ENCODE assay signal across 4 fruit fly cellular contexts in the genomic region with DNA sequence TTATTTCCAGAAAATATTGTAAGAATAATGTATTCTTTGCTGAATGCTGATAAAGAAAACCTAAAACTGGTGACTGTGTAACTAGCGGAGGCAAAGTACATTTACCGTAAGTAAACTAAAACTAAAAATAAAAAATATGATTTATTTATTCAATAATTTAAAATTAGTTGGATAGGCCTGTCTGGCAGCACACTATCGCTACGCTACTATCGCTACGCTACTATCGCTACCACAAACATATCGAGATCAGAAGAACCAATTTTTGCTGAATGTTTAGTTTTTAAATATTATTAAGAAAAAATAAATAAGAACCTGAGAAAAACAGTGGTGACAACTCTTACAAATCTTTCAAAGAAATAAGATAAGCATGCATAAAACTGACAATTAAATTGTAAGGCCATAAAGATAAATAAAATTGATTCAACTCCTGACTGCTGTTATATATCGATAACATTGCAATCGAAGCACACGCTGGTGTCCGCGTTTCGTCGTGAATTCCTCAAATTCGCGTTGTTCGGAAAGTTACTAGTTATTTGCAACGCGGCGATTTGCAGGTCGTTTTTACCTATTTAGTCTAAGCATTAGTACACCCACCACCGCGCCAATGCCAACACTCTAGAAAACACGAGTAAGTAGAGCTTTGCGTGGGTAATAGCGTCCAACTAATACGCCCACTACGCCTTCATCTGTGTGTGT.
TF ChIP-seq lines count a peak whose summit lies in the region.

Gene Wdr33 (plus strand): TSS at position 438 of the 696 bp plus-strand sequence.

TF ChIP-seq in whole organism, adult, 20 proteins besides CTCF, POLR2A, EP300 and RAD21 (continued from another document):
- TF ChIP-seq cnc (optimal IDR thresholded peaks at IDR 0.05; lab: Kevin White, UChicago) (no peak), pad (GFP tag; optimal IDR thresholded peaks at IDR 0.05; lab: Kevin White, UChicago) (peak; percentile 24), kay (GFP tag; lab: Kevin White, UChicago; ENCODE audit: borderline replicate concordance) (no peak)

TF ChIP-seq in whole organism, embryonic, 481 proteins besides CTCF, POLR2A, EP300 and RAD21 (continued from another document and continues in another):
- TF ChIP-seq kah (GFP tag; optimal IDR thresholded peaks at IDR 0.05; lab: Kevin White, UChicago) (no peak), CG5245 (GFP tag; optimal IDR thresholded peaks at IDR 0.05; lab: Kevin White, UChicago) (no peak), BEAF-32 (GFP tag; optimal IDR thresholded peaks at IDR 0.05; lab: Kevin White, UChicago) (peak; percentile 82), Hr51 (GFP tag; optimal IDR thresholded peaks at IDR 0.05; lab: Kevin White, UChicago) (no peak), Bteb2 (GFP tag; optimal IDR thresholded peaks at IDR 0.05; lab: Kevin White, UChicago) (peak; percentile 15), CG13123 (GFP tag; optimal IDR thresholded peaks at IDR 0.05; lab: Kevin White, UChicago) (no peak), Xbp1 (GFP tag; optimal IDR thresholded peaks at IDR 0.05; lab: Kevin White, UChicago) (peak; percentile 52), CG34224 (GFP tag; IDR thresholded peaks at IDR 0.05; lab: Robert Waterston, UW; ENCODE audit: partially characterized antibody) (peak; percentile 82), Atf6 (GFP tag; IDR thresholded peaks at IDR 0.05; lab: Robert Waterston, UW) (no peak), CG9817 (tag; optimal IDR thresholded peaks at IDR 0.05; lab: Kevin White, UChicago) (peak; percentile 50), NFAT (GFP tag; IDR thresholded peaks at IDR 0.05; lab: Robert Waterston, UW) (0 out of 2 replicates have a peak, but pooled peaks have one; percentile 8), unpg (GFP tag; optimal IDR thresholded peaks at IDR 0.05; lab: Kevin White, UChicago) (peak; percentile 31), tin (GFP tag; optimal IDR thresholded peaks at IDR 0.05; lab: Kevin White, UChicago) (peak; percentile 8), CG33213 (GFP tag; optimal IDR thresholded peaks at IDR 0.05; lab: Kevin White, UChicago) (no peak), BtbVII (GFP tag; optimal IDR thresholded peaks at IDR 0.05; lab: Kevin White, UChicago) (peak; percentile 27), B-H2 (GFP tag; optimal IDR thresholded peaks at IDR 0.05; lab: Kevin White, UChicago) (no peak), eyg (GFP tag; optimal IDR thresholded peaks at IDR 0.05; lab: Kevin White, UChicago) (no peak), CG11695 (GFP tag; IDR thresholded peaks at IDR 0.05; lab: Robert Waterston, UW) (no peak), fd64A (GFP tag; optimal IDR thresholded peaks at IDR 0.05; lab: Kevin White, UChicago) (no peak), lmd (GFP tag; IDR thresholded peaks at IDR 0.05; lab: Robert Waterston, UW) (peak; percentile 53), lbe (GFP tag; optimal IDR thresholded peaks at IDR 0.05; lab: Kevin White, UChicago) (no peak), CG4730 (GFP tag; IDR thresholded peaks at IDR 0.05; lab: Robert Waterston, UW) (no peak), CG11093 (GFP tag; IDR thresholded peaks at IDR 0.05; lab: Robert Waterston, UW) (no peak), CG10543 (GFP tag; optimal IDR thresholded peaks at IDR 0.05; lab: Kevin White, UChicago) (no peak), CG8944 (GFP tag; optimal IDR thresholded peaks at IDR 0.05; lab: Kevin White, UChicago) (no peak), CkIIα-i1 (GFP tag; IDR thresholded peaks at IDR 0.05; lab: Robert Waterston, UW) (no peak), bsh (GFP tag; optimal IDR thresholded peaks at IDR 0.05; lab: Kevin White, UChicago) (no peak), dm (GFP tag; optimal IDR thresholded peaks at IDR 0.05; lab: Kevin White, UChicago) (peak; percentile 6), Lhr (GFP tag; optimal IDR thresholded peaks at IDR 0.05; lab: Kevin White, UChicago) (peak; percentile 20), Camta (GFP tag; optimal IDR thresholded peaks at IDR 0.05; lab: Kevin White, UChicago) (no peak), CG3726 (GFP tag; IDR thresholded peaks at IDR 0.05; lab: Robert Waterston, UW) (no peak), toy (GFP tag; IDR thresholded peaks at IDR 0.05; lab: Robert Waterston, UW) (no peak), CG34422 (GFP tag; IDR thresholded peaks at IDR 0.05; lab: Robert Waterston, UW) (peak; percentile 14; the same call in 1 of the 3 replicates), CG15011 (GFP tag; optimal IDR thresholded peaks at IDR 0.05; lab: Kevin White, UChicago) (no peak), CG6689 (GFP tag; IDR thresholded peaks at IDR 0.05; lab: Robert Waterston, UW) (0 out of 2 replicates have a peak, but pooled peaks have one; percentile 4), CG10267 (tag; optimal IDR thresholded peaks at IDR 0.05; lab: Kevin White, UChicago) (peak; percentile 5), nerfin-1 (tag; optimal IDR thresholded peaks at IDR 0.05; lab: Kevin White, UChicago) (no peak), inv (GFP tag; IDR thresholded peaks at IDR 0.05; lab: Robert Waterston, UW; ENCODE audit: partially characterized antibody) (peak; percentile 91), Stat92E (GFP tag; optimal IDR thresholded peaks at IDR 0.05; lab: Kevin White, UChicago) (no peak), z (GFP tag; IDR thresholded peaks at IDR 0.05; lab: Robert Waterston, UW) (no peak)

TF ChIP-seq in whole organism, prepupa, 60 proteins besides CTCF, POLR2A, EP300 and RAD21 (continued from another document):
- TF ChIP-seq acj6 (GFP tag; optimal IDR thresholded peaks at IDR 0.05; lab: Kevin White, UChicago): peak; percentile 54
- TF ChIP-seq CG3032 (tag; optimal IDR thresholded peaks at IDR 0.05; lab: Kevin White, UChicago): peak; percentile 19
- TF ChIP-seq CG9139 (GFP tag; optimal IDR thresholded peaks at IDR 0.05; lab: Kevin White, UChicago): no peak
- TF ChIP-seq Gug (GFP tag; IDR thresholded peaks at IDR 0.05; lab: Robert Waterston, UW): 0 out of 2 replicates have a peak, but pooled peaks have one; percentile 24
- no peak for TF ChIP-seq CG15336 (GFP tag; IDR thresholded peaks at IDR 0.05; lab: Robert Waterston, UW)
- peak; percentile 68 for TF ChIP-seq svp (GFP tag; lab: Kevin White, UChicago)
- TF ChIP-seq vri (GFP tag; optimal IDR thresholded peaks at IDR 0.05; lab: Kevin White, UChicago): no peak
- TF ChIP-seq Hr39 (GFP tag; optimal IDR thresholded peaks at IDR 0.05; lab: Kevin White, UChicago): peak; percentile 33
- no peak for TF ChIP-seq Sox102F (GFP tag; optimal IDR thresholded peaks at IDR 0.05; lab: Kevin White, UChicago)
- TF ChIP-seq CG11902 (GFP tag; optimal IDR thresholded peaks at IDR 0.05; lab: Kevin White, UChicago): peak; percentile 48
- peak; percentile 50 for TF ChIP-seq CG10631 (GFP tag; optimal IDR thresholded peaks at IDR 0.05; lab: Kevin White, UChicago)
- TF ChIP-seq Hr38 (GFP tag; optimal IDR thresholded peaks at IDR 0.05; lab: Kevin White, UChicago): no peak
- TF ChIP-seq CG31627 (GFP tag; optimal IDR thresholded peaks at IDR 0.05; lab: Kevin White, UChicago): no peak
- TF ChIP-seq cyc (GFP tag; optimal IDR thresholded peaks at IDR 0.05; lab: Kevin White, UChicago): peak; percentile 36
- TF ChIP-seq CG11294 (GFP tag; IDR thresholded peaks at IDR 0.05; lab: Robert Waterston, UW): no peak; the same call in 1 of the 2 replicates
- TF ChIP-seq CG6276 (GFP tag; optimal IDR thresholded peaks at IDR 0.05; lab: Kevin White, UChicago): no peak
- peak; percentile 51 for TF ChIP-seq CG8632 (GFP tag; optimal IDR thresholded peaks at IDR 0.05; lab: Kevin White, UChicago)
- TF ChIP-seq dsx (GFP tag; optimal IDR thresholded peaks at IDR 0.05; lab: Kevin White, UChicago; ENCODE audit: poor library complexity, severe bottlenecking): no peak
- no peak for TF ChIP-seq CG6808 (GFP tag; optimal IDR thresholded peaks at IDR 0.05; lab: Kevin White, UChicago)
- no peak for TF ChIP-seq pdm3 (GFP tag; optimal IDR thresholded peaks at IDR 0.05; lab: Kevin White, UChicago)
- no peak for TF ChIP-seq net (GFP tag; optimal IDR thresholded peaks at IDR 0.05; lab: Kevin White, UChicago)
- peak; percentile 31 for TF ChIP-seq Smox (GFP tag; optimal IDR thresholded peaks at IDR 0.05; lab: Kevin White, UChicago)
- TF ChIP-seq OdsH (GFP tag; optimal IDR thresholded peaks at IDR 0.05; lab: Kevin White, UChicago): no peak
- TF ChIP-seq CG6854 (GFP tag; optimal IDR thresholded peaks at IDR 0.05; lab: Kevin White, UChicago): no peak
- peak; percentile 41 for TF ChIP-seq CG10669 (GFP tag; optimal IDR thresholded peaks at IDR 0.05; lab: Kevin White, UChicago)
- TF ChIP-seq Sox15 (GFP tag; optimal IDR thresholded peaks at IDR 0.05; lab: Kevin White, UChicago): peak; percentile 45
- TF ChIP-seq Lpt (GFP tag; optimal IDR thresholded peaks at IDR 0.05; lab: Kevin White, UChicago): no peak
- TF ChIP-seq Eip78C (GFP tag; lab: Kevin White, UChicago): peak; percentile 9
- peak; percentile 3 for TF ChIP-seq CG34406 (GFP tag; optimal IDR thresholded peaks at IDR 0.05; lab: Kevin White, UChicago)
- TF ChIP-seq eg (GFP tag; IDR thresholded peaks at IDR 0.05; lab: Robert Waterston, UW): no peak
- peak; percentile 26 for TF ChIP-seq CG11762 (GFP tag; optimal IDR thresholded peaks at IDR 0.05; lab: Kevin White, UChicago; ENCODE audit: insufficient read depth)
- no peak for TF ChIP-seq CG7368 (GFP tag; optimal IDR thresholded peaks at IDR 0.05; lab: Kevin White, UChicago)
- peak; percentile 24 for TF ChIP-seq topi (GFP tag; optimal IDR thresholded peaks at IDR 0.05; lab: Kevin White, UChicago)
- no peak for TF ChIP-seq CG4318 (GFP tag; optimal IDR thresholded peaks at IDR 0.05; lab: Kevin White, UChicago)
- TF ChIP-seq esn (GFP tag; optimal IDR thresholded peaks at IDR 0.05; lab: Kevin White, UChicago): peak; percentile 40
- peak; percentile 13 for TF ChIP-seq Ets21C (GFP tag; optimal IDR thresholded peaks at IDR 0.05; lab: Kevin White, UChicago)
- peak; percentile 28 for TF ChIP-seq Met (GFP tag; optimal IDR thresholded peaks at IDR 0.05; lab: Kevin White, UChicago)
- no peak for TF ChIP-seq CG16779 (tag; optimal IDR thresholded peaks at IDR 0.05; lab: Kevin White, UChicago)
- no peak for TF ChIP-seq spab (GFP tag; optimal IDR thresholded peaks at IDR 0.05; lab: Kevin White, UChicago)
- no peak for TF ChIP-seq salr (GFP tag; optimal IDR thresholded peaks at IDR 0.05; lab: Kevin White, UChicago)
- TF ChIP-seq CG8119 (GFP tag; IDR thresholded peaks at IDR 0.05; lab: Robert Waterston, UW): no peak
- no peak for TF ChIP-seq CG6792 (GFP tag; optimal IDR thresholded peaks at IDR 0.05; lab: Kevin White, UChicago)
TF ChIP-seq in whole organism, prepupa: peak in this region for 28.

TF ChIP-seq in whole organism, wandering third instar larva, 38 proteins besides CTCF, POLR2A, EP300 and RAD21 (continued from another document):
- TF ChIP-seq CG9705 (GFP tag; optimal IDR thresholded peaks at IDR 0.05; lab: Kevin White, UChicago) (peak; percentile 49), GATAd (GFP tag; optimal IDR thresholded peaks at IDR 0.05; lab: Kevin White, UChicago) (no peak)
